Worm (Caenorhabditis elegans) whole organism, midembryonic: Measurements from ENCODE around the gene K07D4.4.

Experiments used
- cog-1 ChIP-seq: sonication (generic microtip); optimal IDR thresholded peaks from 2 replicates; lab custom pipeline; 2016; ENCODE audit warnings: missing genetic modification characterization, missing compliant biosample characterization
- flt-1 ChIP-seq: fragments of 200-800 bp; sonication (Bioruptor generic); IDR thresholded peaks from 2 replicates; pipeline ENCODE4 v1.3.6; 2022; ENCODE audit warnings: missing genetic modification characterization, missing compliant biosample characterization
- klf-2 ChIP-seq: fragments of 200-800 bp; sonication (Bioruptor generic); conservative IDR thresholded peaks from 2 replicates; pipeline ENCODE4 v1.3.6; 2022; ENCODE audit warnings: missing genetic modification reagents, missing genetic modification characterization, missing compliant biosample characterization
- med-1 ChIP-seq: sonication (generic microtip); optimal IDR thresholded peaks from 2 replicates; lab custom pipeline; 2017; ENCODE audit warnings: missing genetic modification characterization, mild to moderate bottlenecking, missing compliant biosample characterization, antibody characterized with exemption, missing genetic modification reagents; ENCODE audit not compliant: insufficient read depth
- ref-1 ChIP-seq: fragments of 200-800 bp; sonication (Bioruptor generic); conservative IDR thresholded peaks from 2 replicates; pipeline ENCODE4 v1.3.6; 2022; ENCODE audit warnings: missing genetic modification reagents, missing genetic modification characterization, missing compliant biosample characterization
- tab-1 ChIP-seq: fragments of 200-800 bp; sonication (Bioruptor generic); IDR thresholded peaks from 2 replicates; pipeline ENCODE4 v1.3.6; 2022; ENCODE audit warnings: missing genetic modification characterization, missing compliant biosample characterization
- ztf-23 ChIP-seq: fragments of 200-800 bp; sonication (Bioruptor generic); IDR thresholded peaks from 2 replicates; pipeline ENCODE4 v1.3.6; 2022; ENCODE audit warnings: missing genetic modification reagents, missing genetic modification characterization, missing compliant biosample characterization
- ztf-29 ChIP-seq: fragments of 200-800 bp; sonication (Bioruptor generic); IDR thresholded peaks from 2 replicates; pipeline ENCODE4 v1.3.6; 2022; ENCODE audit warnings: missing genetic modification reagents, missing genetic modification characterization, missing compliant biosample characterization

ce11 chrII:4074710-4075109 is 42.5 kb upstream of the K07D4.4 start:
- TF ChIP-seq ref-1 (GFP tag; lab: Robert Waterston, UW) (no peak), ztf-29 (no peak), flt-1 (GFP tag; lab: Robert Waterston, UW) (no peak), klf-2 (GFP tag; lab: Robert Waterston, UW) (no peak), cog-1 (tag; lab: Kevin White, UChicago) (no peak), ztf-23 (GFP tag; lab: Robert Waterston, UW) (no peak), tab-1 (no peak), med-1 (GFP tag; lab: Kevin White, UChicago) (no peak)
